Fruit fly (Drosophila melanogaster) whole organism, embryonic: ENCODE measurements around the gene CG32425.

ENCODE experiments used
- BEAF-32 ChIP-seq: fragments of 200-800 bp; sonication (Bioruptor generic); optimal IDR thresholded peaks from 3 replicates; lab custom pipeline; 2017; ENCODE audit warnings: missing biosample characterization, missing genetic modification characterization, mild to moderate bottlenecking, moderate library complexity, missing genetic modification reagents
- CG10274 ChIP-seq: fragments of 200-800 bp; sonication (Bioruptor generic); optimal IDR thresholded peaks from 3 replicates; lab custom pipeline; 2017; ENCODE audit warnings: missing biosample characterization, mild to moderate bottlenecking, missing genetic modification characterization
- CG10366 ChIP-seq: fragments of 200-800 bp; sonication (Bioruptor generic); IDR thresholded peaks from 2 replicates; pipeline ENCODE4 v1.3.6; 2022; ENCODE audit warnings: missing biosample characterization, missing genetic modification characterization
- CG10979 ChIP-seq: fragments of 200-800 bp; sonication (Bioruptor generic); optimal IDR thresholded peaks from 2 replicates; lab custom pipeline; 2018; ENCODE audit warnings: missing biosample characterization, mild to moderate bottlenecking, missing genetic modification characterization, moderate library complexity
- CG12155 ChIP-seq: fragments of 200-800 bp; sonication (Bioruptor generic); optimal IDR thresholded peaks from 3 replicates; lab custom pipeline; 2016; ENCODE audit warnings: missing biosample characterization, missing genetic modification characterization
- CG12219 ChIP-seq: fragments of 200-800 bp; sonication (Bioruptor generic); optimal IDR thresholded peaks from 3 replicates; lab custom pipeline; 2018; ENCODE audit warnings: missing biosample characterization, mild to moderate bottlenecking, missing genetic modification characterization
- CG13123 ChIP-seq: fragments of 200-800 bp; sonication (Bioruptor generic); optimal IDR thresholded peaks from 2 replicates; lab custom pipeline; 2016; ENCODE audit warnings: missing biosample characterization, missing genetic modification characterization
- CG13424 ChIP-seq: fragments of 200-800 bp; sonication (Bioruptor generic); optimal IDR thresholded peaks from 2 replicates; lab custom pipeline; 2019; ENCODE audit warnings: missing biosample characterization, mild to moderate bottlenecking, missing genetic modification characterization, moderate library complexity
- CG14441 ChIP-seq: fragments of 200-800 bp; sonication (Bioruptor generic); IDR thresholded peaks from 2 replicates; pipeline ENCODE4 v1.3.6; 2022; ENCODE audit warnings: missing biosample characterization, missing genetic modification characterization
- CG1603 ChIP-seq: fragments of 200-800 bp; sonication (Bioruptor generic); optimal IDR thresholded peaks from 2 replicates; lab custom pipeline; 2019; ENCODE audit warnings: missing biosample characterization, mild to moderate bottlenecking, missing genetic modification characterization, moderate library complexity
- CG4328 ChIP-seq: fragments of 200-800 bp; sonication (Bioruptor generic); optimal IDR thresholded peaks from 3 replicates; lab custom pipeline; 2017; ENCODE audit warnings: missing biosample characterization, missing genetic modification reagents, missing genetic modification characterization
- CG4404 ChIP-seq: fragments of 200-800 bp; sonication (Bioruptor generic); IDR thresholded peaks from 2 replicates; pipeline ENCODE4 v1.3.6; 2022; ENCODE audit warnings: missing biosample characterization, missing genetic modification characterization
- CG4854 ChIP-seq: fragments of 200-800 bp; sonication (Bioruptor generic); optimal IDR thresholded peaks from 2 replicates; lab custom pipeline; 2016; ENCODE audit warnings: missing biosample characterization, missing genetic modification characterization, inconsistent platforms
- CG5953 ChIP-seq: fragments of 200-800 bp; sonication (Bioruptor generic); IDR thresholded peaks from 2 replicates; pipeline ENCODE4 v1.3.6; 2022; ENCODE audit warnings: missing biosample characterization, missing genetic modification characterization
- CG7271 ChIP-seq: fragments of 200-800 bp; sonication (Bioruptor generic); optimal IDR thresholded peaks from 2 replicates; lab custom pipeline; 2018; ENCODE audit warnings: missing biosample characterization, mild to moderate bottlenecking, missing genetic modification characterization, moderate library complexity
- CG7987 ChIP-seq: fragments of 200-800 bp; sonication (Bioruptor generic); optimal IDR thresholded peaks from 2 replicates; lab custom pipeline; 2018; ENCODE audit warnings: missing biosample characterization, mild to moderate bottlenecking, missing genetic modification characterization, moderate library complexity
- CG8290 ChIP-seq, 3 experiments: fragments of 200-800 bp; sonication (Bioruptor generic); optimal IDR thresholded peaks; 2 replicates each; lab custom pipeline; 2016 to 2019; ENCODE audit warnings: missing biosample characterization in 3 of 3, missing genetic modification characterization in 3 of 3, mild to moderate bottlenecking in 2 of 3, moderate library complexity in 1 of 3
- CG8924 ChIP-seq: fragments of 200-800 bp; optimal IDR thresholded peaks from 3 replicates; lab custom pipeline; 2019; ENCODE audit warnings: missing biosample characterization, mild to moderate bottlenecking, missing genetic modification characterization, moderate library complexity
- CG9609 ChIP-seq: fragments of 200-800 bp; sonication (Bioruptor generic); optimal IDR thresholded peaks from 3 replicates; lab custom pipeline; 2016; ENCODE audit warnings: missing biosample characterization, missing genetic modification characterization
- CG9932 ChIP-seq: fragments of 200-800 bp; sonication (Bioruptor generic); IDR thresholded peaks from 2 replicates; pipeline ENCODE4 v1.3.6; 2022; ENCODE audit warnings: missing biosample characterization, missing genetic modification characterization
- D ChIP-seq, 2 experiments: fragments of 200-800 bp in 1 of 2; fragments of >200 bp in 1 of 2; sonication (Bioruptor generic) in 1 of 2; optimal IDR thresholded peaks; 2 replicates in 1 of 2; 3 replicates in 1 of 2; lab custom pipeline; 2017; ENCODE audit warnings: mild to moderate bottlenecking in 1 of 2, missing biosample characterization in 1 of 2, missing genetic modification characterization in 1 of 2, missing genetic modification reagents in 1 of 2
- Doc3 ChIP-seq: fragments of 200-800 bp; sonication (Bioruptor generic); IDR thresholded peaks from 3 replicates; pipeline ENCODE4 v1.3.6; 2022; ENCODE audit warnings: missing biosample characterization, missing genetic modification characterization; ENCODE audit not compliant: partially characterized antibody
- GATAe ChIP-seq: fragments of 200-800 bp; sonication (Bioruptor generic); conservative IDR thresholded peaks from 2 replicates; pipeline ENCODE4 v1.3.6; 2022; ENCODE audit warnings: missing biosample characterization, missing genetic modification characterization
- Hr3 ChIP-seq: fragments of 200-800 bp; sonication (Bioruptor generic); optimal IDR thresholded peaks from 3 replicates; lab custom pipeline; 2016; ENCODE audit warnings: missing biosample characterization, missing genetic modification characterization
- Meics ChIP-seq: fragments of 200-800 bp; sonication (Bioruptor generic); optimal IDR thresholded peaks from 2 replicates; lab custom pipeline; 2017; ENCODE audit warnings: missing biosample characterization, mild to moderate bottlenecking, missing genetic modification characterization
- NC2α ChIP-seq: fragments of 200-800 bp; sonication (Bioruptor generic); optimal IDR thresholded peaks from 2 replicates; lab custom pipeline; 2016; ENCODE audit warnings: missing biosample characterization, missing genetic modification characterization
- Oli ChIP-seq: fragments of 200-800 bp; sonication (Bioruptor generic); optimal IDR thresholded peaks from 2 replicates; lab custom pipeline; 2018; ENCODE audit warnings: missing biosample characterization, mild to moderate bottlenecking, missing genetic modification characterization, moderate library complexity
- Opbp ChIP-seq: fragments of 200-800 bp; sonication (Bioruptor generic); IDR thresholded peaks from 3 replicates; pipeline ENCODE4 v1.3.6; 2022; ENCODE audit warnings: missing biosample characterization, missing genetic modification characterization; ENCODE audit not compliant: partially characterized antibody
- Ravus ChIP-seq: fragments of 200-800 bp; sonication (Bioruptor generic); IDR thresholded peaks from 2 replicates; pipeline ENCODE4 v1.3.6; 2022; ENCODE audit warnings: missing biosample characterization, missing genetic modification characterization
- Scr ChIP-seq: fragments of 200-800 bp; sonication (Bioruptor generic); IDR thresholded peaks from 2 replicates; pipeline ENCODE4 v1.3.6; 2022; ENCODE audit warnings: missing biosample characterization, missing genetic modification characterization; ENCODE audit not compliant: partially characterized antibody
- Side ChIP-seq: fragments of 200-800 bp; sonication (Bioruptor generic); optimal IDR thresholded peaks from 2 replicates; lab custom pipeline; 2016; ENCODE audit warnings: missing biosample characterization, missing genetic modification characterization
- Sox102F ChIP-seq: fragments of 200-800 bp; sonication (Bioruptor generic); optimal IDR thresholded peaks from 2 replicates; lab custom pipeline; 2018; ENCODE audit warnings: missing biosample characterization, mild to moderate bottlenecking, missing genetic modification characterization, moderate library complexity
- Sry-β ChIP-seq: fragments of 200-800 bp; sonication (Bioruptor generic); optimal IDR thresholded peaks from 2 replicates; lab custom pipeline; 2018; ENCODE audit warnings: missing biosample characterization, mild to moderate bottlenecking, missing genetic modification characterization, moderate library complexity
- ato ChIP-seq: fragments of 200-800 bp; sonication (Bioruptor generic); IDR thresholded peaks from 2 replicates; pipeline ENCODE4 v1.3.6; 2022; ENCODE audit warnings: missing biosample characterization, missing genetic modification characterization; ENCODE audit not compliant: partially characterized antibody
- cato ChIP-seq: fragments of 200-800 bp; sonication (Bioruptor generic); optimal IDR thresholded peaks from 2 replicates; lab custom pipeline; 2016; ENCODE audit warnings: missing biosample characterization, missing genetic modification characterization, borderline replicate concordance
- croc ChIP-seq: fragments of 200-800 bp; sonication (Bioruptor generic); conservative IDR thresholded peaks from 3 replicates; pipeline ENCODE4 v1.3.6; 2022; ENCODE audit warnings: missing biosample characterization, missing genetic modification characterization
- crol ChIP-seq: fragments of 200-800 bp; sonication (Bioruptor generic); IDR thresholded peaks from 2 replicates; pipeline ENCODE4 v1.3.6; 2022; ENCODE audit warnings: missing biosample characterization, missing genetic modification characterization
- da ChIP-seq: fragments of 200-800 bp; sonication (Bioruptor generic); optimal IDR thresholded peaks from 2 replicates; lab custom pipeline; 2016; ENCODE audit warnings: missing biosample characterization, missing genetic modification characterization
- eve ChIP-seq, 2 experiments: fragments of >200 bp; optimal IDR thresholded peaks; 2 replicates each; lab custom pipeline; 2017; ENCODE audit warnings: missing biosample characterization in 2 of 2, missing genetic modification characterization in 2 of 2
- gsb ChIP-seq: fragments of 200-800 bp; sonication (Bioruptor generic); IDR thresholded peaks from 2 replicates; pipeline ENCODE4 v1.3.6; 2022; ENCODE audit warnings: missing biosample characterization, missing genetic modification characterization
- ham ChIP-seq: fragments of 200-800 bp; sonication (Bioruptor generic); IDR thresholded peaks from 2 replicates; pipeline ENCODE4 v1.3.6; 2022; ENCODE audit warnings: missing biosample characterization, missing genetic modification characterization
- hb ChIP-seq: fragments of 200-800 bp; sonication (Bioruptor generic); IDR thresholded peaks from 3 replicates; pipeline ENCODE4 v1.3.6; 2022; ENCODE audit warnings: missing biosample characterization, missing genetic modification characterization; ENCODE audit not compliant: partially characterized antibody
- lab ChIP-seq: fragments of 200-800 bp; sonication (Bioruptor generic); optimal IDR thresholded peaks from 3 replicates; lab custom pipeline; 2017; ENCODE audit warnings: missing biosample characterization, missing genetic modification characterization, mild to moderate bottlenecking, moderate library complexity, missing genetic modification reagents
- mirr ChIP-seq: fragments of 200-800 bp; sonication (Bioruptor generic); optimal IDR thresholded peaks from 3 replicates; lab custom pipeline; 2018; ENCODE audit warnings: missing biosample characterization, mild to moderate bottlenecking, missing genetic modification characterization
- pan ChIP-seq, 4 experiments: fragments of >200 bp in 3 of 4; fragments of 200-800 bp in 1 of 4; sonication (Bioruptor generic) in 1 of 4; optimal IDR thresholded peaks in 3 of 4; IDR thresholded peaks in 1 of 4; 2 replicates each; pipeline versions ENCODE4 v1.3.6 to Lab custom; 2017 to 2022; ENCODE audit warnings: missing biosample characterization in 2 of 4, missing genetic modification characterization in 2 of 4, mixed read lengths in 1 of 4
- phol ChIP-seq: fragments of 200-800 bp; sonication (Bioruptor generic); optimal IDR thresholded peaks from 3 replicates; lab custom pipeline; 2018; ENCODE audit warnings: missing biosample characterization, mild to moderate bottlenecking, missing genetic modification characterization, moderate library complexity
- seq ChIP-seq: fragments of 200-800 bp; sonication (Bioruptor generic); IDR thresholded peaks from 2 replicates; pipeline ENCODE4 v1.3.6; 2022; ENCODE audit warnings: missing biosample characterization, missing genetic modification characterization
- so ChIP-seq: fragments of 200-800 bp; sonication (Bioruptor generic); IDR thresholded peaks from 3 replicates; pipeline ENCODE4 v1.3.6; 2022; ENCODE audit warnings: missing biosample characterization, missing genetic modification characterization
- sqz ChIP-seq: fragments of 200-800 bp; sonication (Bioruptor generic); optimal IDR thresholded peaks from 3 replicates; lab custom pipeline; 2018; ENCODE audit warnings: missing biosample characterization, mild to moderate bottlenecking, missing genetic modification characterization

The CG32425 gene

DNA sequence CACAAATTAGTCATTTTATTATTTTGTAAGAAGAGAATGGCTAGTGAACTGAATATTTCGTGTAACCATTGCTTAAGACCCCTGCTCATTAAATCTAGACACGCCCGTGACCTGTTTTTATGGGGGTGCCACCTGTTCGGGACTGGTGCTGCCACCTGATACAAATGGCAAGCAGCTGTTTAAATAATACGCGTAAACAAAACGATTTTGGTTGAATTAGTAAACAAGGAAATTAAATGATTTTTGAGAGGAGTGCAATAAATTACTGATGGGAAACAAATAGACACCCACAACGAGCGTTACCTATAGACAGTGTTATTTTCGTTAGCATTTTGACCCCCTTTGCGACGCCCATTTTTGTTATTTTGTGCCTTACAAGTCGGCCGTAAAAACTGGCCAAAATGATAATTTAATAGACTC lies 22.3 kb upstream of the CG32425 start (continued):
- TF ChIP-seq Meics (GFP tag; lab: Kevin White, UChicago): peak; percentile 90
- no peak for TF ChIP-seq gsb
- peak; percentile 93 for TF ChIP-seq lab
- no peak for TF ChIP-seq D (optimal IDR thresholded peaks at IDR 0.05; lab: Kevin White, UChicago)
- TF ChIP-seq D (GFP tag; optimal IDR thresholded peaks at IDR 0.05; lab: Kevin White, UChicago): peak; percentile 72
- TF ChIP-seq CG4404 (GFP tag; lab: Robert Waterston, UW): no peak
- TF ChIP-seq Oli (tag; lab: Kevin White, UChicago): peak; percentile 66
- peak; percentile 71 for TF ChIP-seq da (GFP tag; lab: Kevin White, UChicago)
- TF ChIP-seq Sry-β (GFP tag; lab: Kevin White, UChicago): no peak
- no peak for TF ChIP-seq Ravus
- no peak for TF ChIP-seq pan (optimal IDR thresholded peaks at IDR 0.05; lab: Kevin White, UChicago)
- TF ChIP-seq pan (GFP tag; optimal IDR thresholded peaks at IDR 0.05 in 1 of 2, IDR thresholded peaks at IDR 0.05 in 1 of 2): no peak
- peak; percentile 88 for TF ChIP-seq CG12155 (GFP tag; lab: Kevin White, UChicago)
- TF ChIP-seq CG9932: no peak
- peak; percentile 80 for TF ChIP-seq CG4854
- TF ChIP-seq BEAF-32 (GFP tag; lab: Kevin White, UChicago): peak; percentile 31
- peak; percentile 83 for TF ChIP-seq Sox102F (GFP tag; lab: Kevin White, UChicago)
- peak; percentile 82 for TF ChIP-seq phol (tag; lab: Kevin White, UChicago)
- TF ChIP-seq CG10979: peak; percentile 71
- peak; percentile 89 for TF ChIP-seq CG13424 (tag; lab: Kevin White, UChicago)
- peak; percentile 81 for TF ChIP-seq Side (GFP tag; lab: Kevin White, UChicago)
- peak; percentile 53 for TF ChIP-seq NC2α (GFP tag; lab: Kevin White, UChicago)
- peak; percentile 58 for TF ChIP-seq croc (GFP tag; lab: Robert Waterston, UW)
- TF ChIP-seq cato (GFP tag; lab: Kevin White, UChicago): peak; percentile 71
- TF ChIP-seq sqz (GFP tag; lab: Kevin White, UChicago): peak; percentile 84
- peak; percentile 55 for TF ChIP-seq CG12219 (GFP tag; lab: Kevin White, UChicago)
- peak; percentile 91 for TF ChIP-seq CG8924 (tag; lab: Kevin White, UChicago)
- no peak for TF ChIP-seq GATAe (GFP tag; lab: Robert Waterston, UW)
- TF ChIP-seq CG7987 (GFP tag; lab: Kevin White, UChicago): peak; percentile 91
- TF ChIP-seq Doc3: no peak
- TF ChIP-seq CG5953 (GFP tag; lab: Robert Waterston, UW): no peak
- TF ChIP-seq CG14441 (GFP tag; lab: Robert Waterston, UW): no peak
- no peak for TF ChIP-seq Opbp

dm6 chr3L:20487649-20488048 lies 9.5 kb upstream of the CG32425 start:
- TF ChIP-seq so (GFP tag; lab: Robert Waterston, UW): no peak
- no peak for TF ChIP-seq croc (GFP tag; lab: Robert Waterston, UW)
- no peak for TF ChIP-seq ham (GFP tag; lab: Robert Waterston, UW)
- no peak for TF ChIP-seq Hr3 (GFP tag; lab: Kevin White, UChicago)
- no peak for TF ChIP-seq CG7271 (tag; lab: Kevin White, UChicago)
- no peak for TF ChIP-seq crol (GFP tag; lab: Robert Waterston, UW)
- TF ChIP-seq CG4328 (GFP tag; lab: Kevin White, UChicago): no peak
- no peak for TF ChIP-seq CG1603 (tag; lab: Kevin White, UChicago)
- TF ChIP-seq mirr (GFP tag; lab: Kevin White, UChicago): no peak
- TF ChIP-seq CG13123 (GFP tag; lab: Kevin White, UChicago): no peak
- TF ChIP-seq CG14441 (GFP tag; lab: Robert Waterston, UW): no peak
- TF ChIP-seq CG10274 (GFP tag; lab: Kevin White, UChicago): no peak
- TF ChIP-seq seq (GFP tag; lab: Robert Waterston, UW): no peak
- 0 out of 2 replicates have a peak, but pooled peaks have one; percentile 9 for TF ChIP-seq ato (GFP tag; lab: Robert Waterston, UW)
- TF ChIP-seq hb (GFP tag; lab: Robert Waterston, UW): 0 out of 3 replicates have a peak, but pooled peaks have one; percentile 58
- no peak for TF ChIP-seq CG10366 (GFP tag; lab: Robert Waterston, UW)
- no peak for TF ChIP-seq CG8290 (GFP tag; optimal IDR thresholded peaks at IDR 0.05; lab: Kevin White, UChicago)
- no peak for TF ChIP-seq CG8290 (tag; optimal IDR thresholded peaks at IDR 0.05; lab: Kevin White, UChicago)
- TF ChIP-seq CG9609: no peak
- TF ChIP-seq eve (GFP tag; optimal IDR thresholded peaks at IDR 0.05; lab: Kevin White, UChicago): no peak
- no peak for TF ChIP-seq Scr
